Fruit fly (Drosophila melanogaster) whole organism: ENCODE measurements around the gene fit.

ENCODE experiments used
- CG8478 ChIP-seq: fragments of >200 bp; optimal IDR thresholded peaks from 2 replicates; lab custom pipeline; 2018; ENCODE audit warnings: inconsistent platforms
- Dll ChIP-seq: fragments of >200 bp; optimal IDR thresholded peaks from 2 replicates; lab custom pipeline; 2017
- EcR ChIP-seq, 2 experiments: fragments of >200 bp; optimal IDR thresholded peaks; 2 replicates each; lab custom pipeline; 2017; ENCODE audit warnings: missing biosample characterization in 2 of 2, missing genetic modification characterization in 2 of 2, missing genetic modification reagents in 2 of 2
- pan ChIP-seq: fragments of >200 bp; optimal IDR thresholded peaks from 2 replicates; lab custom pipeline; 2017
- psq ChIP-seq: fragments of >200 bp; optimal IDR thresholded peaks from 2 replicates; lab custom pipeline; 2017
- usp ChIP-seq: fragments of >200 bp; optimal IDR thresholded peaks from 2 replicates; lab custom pipeline; 2017; ENCODE audit warnings: missing biosample characterization, missing genetic modification characterization, mixed read lengths

The fit gene

dm6 chr3R:21905615-21906014, 21.4 kb upstream of the fit start:
- TF ChIP-seq Dll (lab: Kevin White, UChicago), result no peak
- TF ChIP-seq psq, result no peak
- TF ChIP-seq usp (GFP tag; lab: Kevin White, UChicago), result no peak
- TF ChIP-seq EcR (GFP tag; optimal IDR thresholded peaks at IDR 0.05; lab: Kevin White, UChicago), result no peak
- TF ChIP-seq CG8478, result no peak
- no peak for TF ChIP-seq pan (lab: Kevin White, UChicago)

- peak; percentile 34 to 77 for TF ChIP-seq EcR (GFP tag; optimal IDR thresholded peaks at IDR 0.05; lab: Kevin White, UChicago)
- no peak for TF ChIP-seq psq
Observed at dm6 chr3R:21904345-21904744, 20.1 kb upstream of the fit start.

dm6 chr3R:21899170-21899575, 14.9 kb upstream of the fit start:
- no peak for TF ChIP-seq Dll (lab: Kevin White, UChicago)
- no peak for TF ChIP-seq usp (GFP tag; lab: Kevin White, UChicago)
- no peak for TF ChIP-seq psq
- TF ChIP-seq EcR (GFP tag; optimal IDR thresholded peaks at IDR 0.05; lab: Kevin White, UChicago), result no peak
- TF ChIP-seq CG8478, result no peak
- TF ChIP-seq pan (lab: Kevin White, UChicago), result no peak

dm6 chr3R:21898758-21899157, 14.5 kb upstream of the fit start:
- TF ChIP-seq usp (GFP tag; lab: Kevin White, UChicago) (no peak), EcR (GFP tag; optimal IDR thresholded peaks at IDR 0.05; lab: Kevin White, UChicago) (peak; percentile 59 to 85)

- TF ChIP-seq pan (lab: Kevin White, UChicago) (no peak), CG8478 (no peak), psq (no peak), EcR (GFP tag; optimal IDR thresholded peaks at IDR 0.05; lab: Kevin White, UChicago) (no peak), usp (GFP tag; lab: Kevin White, UChicago) (no peak), Dll (lab: Kevin White, UChicago) (no peak)
Observed at dm6 chr3R:21897565-21897964, 13.3 kb upstream of the fit start.

- TF ChIP-seq pan (lab: Kevin White, UChicago), result no peak
- TF ChIP-seq usp (GFP tag; lab: Kevin White, UChicago), result no peak
- no peak for TF ChIP-seq psq
- TF ChIP-seq EcR (GFP tag; optimal IDR thresholded peaks at IDR 0.05; lab: Kevin White, UChicago), result peak; percentile 77 to 82
- TF ChIP-seq Dll (lab: Kevin White, UChicago), result no peak
Observed at dm6 chr3R:21895961-21896875, 12.0 kb upstream of the fit start.

dm6 chr3R:21893929-21894328, 9.7 kb upstream of the fit start:
- TF ChIP-seq Dll (lab: Kevin White, UChicago), result no peak
- TF ChIP-seq CG8478, result no peak
- TF ChIP-seq pan (lab: Kevin White, UChicago), result no peak
- no peak for TF ChIP-seq usp (GFP tag; lab: Kevin White, UChicago)
- no peak for TF ChIP-seq psq
- no peak for TF ChIP-seq EcR (GFP tag; optimal IDR thresholded peaks at IDR 0.05; lab: Kevin White, UChicago)

- no peak for TF ChIP-seq usp (GFP tag; lab: Kevin White, UChicago)
- no peak for TF ChIP-seq Dll (lab: Kevin White, UChicago)
- TF ChIP-seq CG8478, result no peak
- TF ChIP-seq psq, result no peak
- TF ChIP-seq pan (lab: Kevin White, UChicago), result no peak
Observed at dm6 chr3R:21892450-21892849, 8.2 kb upstream of the fit start.

dm6 chr3R:21890739-21891138, 6.5 kb upstream of the fit start:
- no peak for TF ChIP-seq usp (GFP tag; lab: Kevin White, UChicago)
- no peak for TF ChIP-seq pan (lab: Kevin White, UChicago)
- TF ChIP-seq psq, result no peak
- TF ChIP-seq EcR (GFP tag; optimal IDR thresholded peaks at IDR 0.05; lab: Kevin White, UChicago), result peak in 1 of 2 experiments; percentile 51

- TF ChIP-seq CG8478, result no peak
- TF ChIP-seq EcR (GFP tag; optimal IDR thresholded peaks at IDR 0.05; lab: Kevin White, UChicago), result peak; percentile 37 to 39
Observed at dm6 chr3R:21889945-21890344, 5.7 kb upstream of the fit start.

dm6 chr3R:21888696-21889602, 4.7 kb upstream of the fit start, which contains the start of gene CG43844:
CG43844 (plus strand) TSS chr3R:21889539.
- TF ChIP-seq Dll (lab: Kevin White, UChicago), result no peak

dm6 chr3R:21887588-21888007, 3.3 kb upstream of the fit start:
- TF ChIP-seq EcR (GFP tag; optimal IDR thresholded peaks at IDR 0.05; lab: Kevin White, UChicago) (no peak), pan (lab: Kevin White, UChicago) (no peak), psq (no peak), Dll (lab: Kevin White, UChicago) (no peak), CG8478 (no peak), usp (GFP tag; lab: Kevin White, UChicago) (no peak)
